Worm (Caenorhabditis elegans) whole organism, L1 larva: Measurements from ENCODE around the gene ucr-2.1.

Source experiments
- Y116A8C.19 ChIP-seq: sonication (generic microtip); optimal IDR thresholded peaks from 2 replicates; lab custom pipeline; 2016; ENCODE audit warnings: missing compliant biosample characterization, missing genetic modification characterization, borderline replicate concordance
- efl-3 ChIP-seq: fragments of 200-800 bp; sonication (Bioruptor generic); optimal IDR thresholded peaks from 2 replicates; lab custom pipeline; 2018; ENCODE audit warnings: mild to moderate bottlenecking, missing genetic modification characterization, missing compliant biosample characterization
- egl-13 ChIP-seq: sonication (generic microtip); optimal IDR thresholded peaks from 2 replicates; lab custom pipeline; 2016; ENCODE audit warnings: missing genotype, missing genetic modification reagents, missing genetic modification characterization, missing compliant biosample characterization
- fkh-10 ChIP-seq: sonication (generic microtip); optimal IDR thresholded peaks from 2 replicates; lab custom pipeline; 2017; ENCODE audit warnings: missing biosample characterization, missing genetic modification reagents, missing genetic modification characterization
- fkh-4 ChIP-seq: sonication (generic microtip); optimal IDR thresholded peaks from 2 replicates; lab custom pipeline; 2016; ENCODE audit warnings: missing compliant biosample characterization, missing genetic modification characterization, borderline replicate concordance
- fkh-8 ChIP-seq: sonication (generic microtip); optimal IDR thresholded peaks from 2 replicates; lab custom pipeline; 2016; ENCODE audit warnings: mild to moderate bottlenecking, missing genetic modification characterization, missing compliant biosample characterization
- grh-1 ChIP-seq: fragments of 200-800 bp; sonication (Bioruptor generic); IDR thresholded peaks from 2 replicates; pipeline ENCODE4 v1.3.6; 2022; ENCODE audit warnings: missing genetic modification reagents, missing genetic modification characterization, missing compliant biosample characterization
- lin-14 ChIP-seq: fragments of 200-800 bp; sonication (Bioruptor generic); optimal IDR thresholded peaks from 2 replicates; lab custom pipeline; 2018; ENCODE audit warnings: mild to moderate bottlenecking, missing genetic modification characterization, moderate library complexity, missing compliant biosample characterization
- nhr-19 ChIP-seq: fragments of 200-800 bp; sonication (Bioruptor generic); conservative IDR thresholded peaks from 2 replicates; pipeline ENCODE4 v1.3.6; 2022; ENCODE audit warnings: missing genetic modification characterization, missing compliant biosample characterization
- nhr-20 ChIP-seq: sonication (generic microtip); optimal IDR thresholded peaks from 2 replicates; lab custom pipeline; 2016; ENCODE audit warnings: mild to moderate bottlenecking, missing genetic modification characterization, missing compliant biosample characterization
- unc-30 ChIP-seq: sonication (generic microtip); optimal IDR thresholded peaks from 2 replicates; lab custom pipeline; 2017; ENCODE audit warnings: missing biosample characterization, missing genetic modification characterization
- unc-86 ChIP-seq: sonication (generic microtip); optimal IDR thresholded peaks from 2 replicates; lab custom pipeline; 2016; ENCODE audit warnings: missing genetic modification characterization, missing compliant biosample characterization
- zag-1 ChIP-seq: fragments of 150-350 bp; optimal IDR thresholded peaks from 2 replicates; lab custom pipeline; 2014; ENCODE audit warnings: missing biosample characterization, missing genetic modification characterization
- ztf-11 ChIP-seq, 2 experiments: sonication (generic microtip); optimal IDR thresholded peaks; 2 replicates each; lab custom pipeline; 2016 to 2017; ENCODE audit warnings: missing genetic modification characterization in 2 of 2, missing biosample characterization in 1 of 2, missing compliant biosample characterization in 1 of 2

The ucr-2.1 gene

DNA sequence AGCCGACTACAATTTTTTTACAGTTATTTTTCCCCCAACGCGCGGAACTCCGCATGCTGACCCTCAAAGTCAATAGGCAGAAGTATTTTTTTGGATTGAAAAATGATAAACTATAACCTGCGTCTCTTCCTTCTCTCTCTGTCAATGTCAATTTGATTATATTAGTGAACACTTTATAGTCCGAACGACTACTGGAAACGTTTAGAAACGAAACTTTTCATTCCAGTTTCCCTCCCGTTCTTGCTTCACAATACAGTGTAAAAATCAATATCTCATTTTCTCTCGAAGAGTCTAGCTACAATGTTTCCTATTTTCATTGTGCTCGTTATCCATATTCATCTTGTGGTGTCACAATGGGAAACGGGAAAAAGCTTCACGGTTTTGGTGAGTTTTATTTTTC lies 50.0 kb downstream of the ucr-2.1 start, which contains the start of gene lgc-24:
Gene lgc-24, plus strand, starts transcription at position 301 of the 400 bp plus-strand sequence.
- no peak for TF ChIP-seq zag-1 (tag; lab: Kevin White, UChicago)
- TF ChIP-seq unc-86 (tag; lab: Kevin White, UChicago): no peak
- no peak for TF ChIP-seq efl-3
- TF ChIP-seq fkh-8 (tag; lab: Kevin White, UChicago): no peak
- no peak for TF ChIP-seq nhr-20 (tag; lab: Kevin White, UChicago)
- no peak for TF ChIP-seq fkh-4 (tag; lab: Kevin White, UChicago)
- TF ChIP-seq unc-30: no peak
- TF ChIP-seq grh-1: no peak
- TF ChIP-seq fkh-10 (GFP tag; lab: Kevin White, UChicago): no peak
- TF ChIP-seq egl-13: no peak
- no peak for TF ChIP-seq nhr-19 (GFP tag; lab: Robert Waterston, UW)
- TF ChIP-seq Y116A8C.19: no peak
- TF ChIP-seq ztf-11 (tag; optimal IDR thresholded peaks at IDR 0.05; lab: Kevin White, UChicago): no peak
- TF ChIP-seq lin-14 (GFP tag; lab: Kevin White, UChicago): no peak
